In genomic region chr3L:8299224-8300130, dm6 we compare ENCODE assay signal across 5 fruit fly cellular contexts.
TF ChIP-seq lines count a peak whose summit lies in the region.

TSS of gene Arl5 (minus strand) at chr3L:8299839.
TSS of gene CG13671 (plus strand) at chr3L:8300064.

- peak; percentile 1 for TF ChIP-seq CTCF in whole organism, embryonic (GFP tag; optimal IDR thresholded peaks at IDR 0.05; lab: Kevin White, UChicago)

TF ChIP-seq in whole organism, adult, 20 proteins besides CTCF, POLR2A, EP300 and RAD21 (continues in another document):
- TF ChIP-seq ovo (GFP tag; optimal IDR thresholded peaks at IDR 0.05; lab: Kevin White, UChicago), result peak; percentile 83
- TF ChIP-seq CG14711 (tag; optimal IDR thresholded peaks at IDR 0.05; lab: Kevin White, UChicago), result peak; percentile 83
- TF ChIP-seq pad (GFP tag; optimal IDR thresholded peaks at IDR 0.05; lab: Kevin White, UChicago), result peak; percentile 100
- TF ChIP-seq Mnt (GFP tag; optimal IDR thresholded peaks at IDR 0.05; lab: Kevin White, UChicago), result peak; percentile 32
- peak; percentile 44 for TF ChIP-seq CG33017 (tag; optimal IDR thresholded peaks at IDR 0.05; lab: Kevin White, UChicago)
- TF ChIP-seq CG12768 (GFP tag; optimal IDR thresholded peaks at IDR 0.05; lab: Kevin White, UChicago), result peak; percentile 57
- TF ChIP-seq CG7101 (tag; optimal IDR thresholded peaks at IDR 0.05; lab: Kevin White, UChicago), result peak; percentile 80
- TF ChIP-seq CG11617 (GFP tag; optimal IDR thresholded peaks at IDR 0.05; lab: Kevin White, UChicago), result peak; percentile 82
- no peak for TF ChIP-seq CG5204 (GFP tag; optimal IDR thresholded peaks at IDR 0.05; lab: Kevin White, UChicago)
- no peak for TF ChIP-seq cnc (optimal IDR thresholded peaks at IDR 0.05; lab: Kevin White, UChicago)
- no peak for TF ChIP-seq Hr96 (GFP tag; optimal IDR thresholded peaks at IDR 0.05; lab: Kevin White, UChicago)
- no peak for TF ChIP-seq kay (GFP tag; lab: Kevin White, UChicago; ENCODE audit: borderline replicate concordance)
- TF ChIP-seq Clk (GFP tag; optimal IDR thresholded peaks at IDR 0.05; lab: Kevin White, UChicago), result peak; percentile 60
- TF ChIP-seq CG7045 (GFP tag; optimal IDR thresholded peaks at IDR 0.05; lab: Kevin White, UChicago), result peak; percentile 66
- peak; percentile 66 for TF ChIP-seq CG1620 (GFP tag; optimal IDR thresholded peaks at IDR 0.05; lab: Kevin White, UChicago)
- no peak for TF ChIP-seq toe (GFP tag; optimal IDR thresholded peaks at IDR 0.05; lab: Kevin White, UChicago)
- peak; percentile 84 for TF ChIP-seq bab1 (GFP tag; optimal IDR thresholded peaks at IDR 0.05; lab: Kevin White, UChicago)
- TF ChIP-seq Crg-1 (GFP tag; optimal IDR thresholded peaks at IDR 0.05; lab: Kevin White, UChicago), result peak; percentile 72

TF ChIP-seq in whole organism, embryonic, 481 proteins besides CTCF, POLR2A, EP300 and RAD21 (continues in another document):
- peak; percentile 79 for TF ChIP-seq dmrt11E (tag; optimal IDR thresholded peaks at IDR 0.05; lab: Kevin White, UChicago)
- TF ChIP-seq Hand (GFP tag; optimal IDR thresholded peaks at IDR 0.05; lab: Kevin White, UChicago), result no peak
- TF ChIP-seq Bgb (GFP tag; IDR thresholded peaks at IDR 0.05; lab: Robert Waterston, UW; ENCODE audit: partially characterized antibody), result peak; percentile 67
- no peak for TF ChIP-seq oc (tag; optimal IDR thresholded peaks at IDR 0.05; lab: Kevin White, UChicago)
- TF ChIP-seq Tbp (GFP tag; optimal IDR thresholded peaks at IDR 0.05; lab: Kevin White, UChicago), result no peak
- peak; percentile 65 for TF ChIP-seq ttk (GFP tag; IDR thresholded peaks at IDR 0.05; lab: Robert Waterston, UW)
- TF ChIP-seq Camta (GFP tag; optimal IDR thresholded peaks at IDR 0.05; lab: Kevin White, UChicago), result peak; percentile 47
- TF ChIP-seq CG10959 (GFP tag; IDR thresholded peaks at IDR 0.05; lab: Robert Waterston, UW), result peak; percentile 23; the same call in 1 of the 2 replicates
- peak; percentile 62 for TF ChIP-seq pzg (GFP tag; optimal IDR thresholded peaks at IDR 0.05; lab: Kevin White, UChicago)
- peak; percentile 73 for TF ChIP-seq Ssrp (tag; optimal IDR thresholded peaks at IDR 0.05; lab: Kevin White, UChicago)
- TF ChIP-seq CG5953 (GFP tag; IDR thresholded peaks at IDR 0.05; lab: Robert Waterston, UW), result no peak
- peak; percentile 75 for TF ChIP-seq Ada2b (GFP tag; IDR thresholded peaks at IDR 0.05; lab: Robert Waterston, UW)
- TF ChIP-seq h (optimal IDR thresholded peaks at IDR 0.05; lab: Kevin White, UChicago), result no peak
- TF ChIP-seq klu (GFP tag; IDR thresholded peaks at IDR 0.05; lab: Robert Waterston, UW), result peak; percentile 54; the same call in 1 of the 2 replicates
- TF ChIP-seq Lim3 (GFP tag; IDR thresholded peaks at IDR 0.05; lab: Robert Waterston, UW), result no peak
- peak; percentile 81 for TF ChIP-seq CG4820 (GFP tag; optimal IDR thresholded peaks at IDR 0.05; lab: Kevin White, UChicago)
- TF ChIP-seq gcm2 (GFP tag; optimal IDR thresholded peaks at IDR 0.05; lab: Kevin White, UChicago), result peak; percentile 47
- no peak for TF ChIP-seq lov (optimal IDR thresholded peaks at IDR 0.05; lab: Kevin White, UChicago)
- no peak for TF ChIP-seq lov (GFP tag; IDR thresholded peaks at IDR 0.05; lab: Robert Waterston, UW)

TF ChIP-seq in whole organism, prepupa, 60 proteins besides CTCF, POLR2A, EP300 and RAD21 (continues in another document):
- TF ChIP-seq Eip75B (GFP tag; optimal IDR thresholded peaks at IDR 0.05; lab: Kevin White, UChicago) (no peak), CG4318 (GFP tag; optimal IDR thresholded peaks at IDR 0.05; lab: Kevin White, UChicago) (no peak), Eip78C (GFP tag; lab: Kevin White, UChicago) (peak; percentile 91), CG16779 (tag; optimal IDR thresholded peaks at IDR 0.05; lab: Kevin White, UChicago) (no peak), achi (GFP tag; optimal IDR thresholded peaks at IDR 0.05; lab: Kevin White, UChicago) (peak; percentile 74), esn (GFP tag; optimal IDR thresholded peaks at IDR 0.05; lab: Kevin White, UChicago) (peak; percentile 83), salr (GFP tag; optimal IDR thresholded peaks at IDR 0.05; lab: Kevin White, UChicago) (peak in 1 of 2 experiments; percentile 71), CG3919 (GFP tag; optimal IDR thresholded peaks at IDR 0.05; lab: Kevin White, UChicago) (peak; percentile 80), vri (GFP tag; optimal IDR thresholded peaks at IDR 0.05; lab: Kevin White, UChicago) (peak; percentile 59), lz (GFP tag; optimal IDR thresholded peaks at IDR 0.05; lab: Kevin White, UChicago) (peak; percentile 79), Gug (GFP tag; IDR thresholded peaks at IDR 0.05; lab: Robert Waterston, UW) (peak; percentile 70), Hr39 (GFP tag; optimal IDR thresholded peaks at IDR 0.05; lab: Kevin White, UChicago) (peak; percentile 72), pdm3 (GFP tag; optimal IDR thresholded peaks at IDR 0.05; lab: Kevin White, UChicago) (no peak), dac (GFP tag; optimal IDR thresholded peaks at IDR 0.05; lab: Kevin White, UChicago) (peak; percentile 21), CG8319 (GFP tag; optimal IDR thresholded peaks at IDR 0.05; lab: Kevin White, UChicago) (peak; percentile 73), CG11294 (GFP tag; IDR thresholded peaks at IDR 0.05; lab: Robert Waterston, UW) (0 out of 2 replicates have a peak, but pooled peaks have one; percentile 48), Ets96B (tag; optimal IDR thresholded peaks at IDR 0.05; lab: Kevin White, UChicago) (peak; percentile 63), CG3032 (tag; optimal IDR thresholded peaks at IDR 0.05; lab: Kevin White, UChicago) (peak; percentile 51), fkh (GFP tag; optimal IDR thresholded peaks at IDR 0.05; lab: Kevin White, UChicago) (peak; percentile 92)

TF ChIP-seq in whole organism, pupa, 21 proteins besides CTCF, POLR2A, EP300 and RAD21:
- TF ChIP-seq CG10348 (GFP tag; IDR thresholded peaks at IDR 0.05; lab: Robert Waterston, UW), result no peak
- peak; percentile 58; the same call in 1 of the 2 replicates for TF ChIP-seq CG32121 (GFP tag; IDR thresholded peaks at IDR 0.05; lab: Robert Waterston, UW)
- TF ChIP-seq CG13204 (GFP tag; optimal IDR thresholded peaks at IDR 0.05; lab: Kevin White, UChicago), result no peak
- TF ChIP-seq CG8159 (tag; optimal IDR thresholded peaks at IDR 0.05; lab: Kevin White, UChicago), result peak; percentile 54
- no peak for TF ChIP-seq D1 (tag; optimal IDR thresholded peaks at IDR 0.05; lab: Kevin White, UChicago)
- peak; percentile 53 for TF ChIP-seq Snoo (tag; optimal IDR thresholded peaks at IDR 0.05; lab: Kevin White, UChicago)
- 0 out of 2 replicates have a peak, but pooled peaks have one; percentile 7 for TF ChIP-seq rn (GFP tag; IDR thresholded peaks at IDR 0.05; lab: Robert Waterston, UW)
- TF ChIP-seq CG4496 (GFP tag; IDR thresholded peaks at IDR 0.05; lab: Robert Waterston, UW), result peak; percentile 72; the same call in 1 of the 3 replicates
- TF ChIP-seq Ets98B (GFP tag; IDR thresholded peaks at IDR 0.05; lab: Robert Waterston, UW), result peak; percentile 59
- peak; percentile 68 for TF ChIP-seq CG17806 (tag; optimal IDR thresholded peaks at IDR 0.05; lab: Kevin White, UChicago)
- no peak for TF ChIP-seq CG14655 (GFP tag; optimal IDR thresholded peaks at IDR 0.05; lab: Kevin White, UChicago)
- TF ChIP-seq CG34367 (tag; optimal IDR thresholded peaks at IDR 0.05; lab: Kevin White, UChicago), result no peak
- peak; percentile 37 for TF ChIP-seq CG8301 (tag; optimal IDR thresholded peaks at IDR 0.05; lab: Kevin White, UChicago)
- peak; percentile 80 for TF ChIP-seq fd96Ca (GFP tag; IDR thresholded peaks at IDR 0.05; lab: Robert Waterston, UW)
- peak; percentile 41 for TF ChIP-seq CG9948 (tag; optimal IDR thresholded peaks at IDR 0.05; lab: Kevin White, UChicago)
- TF ChIP-seq EcR (GFP tag; optimal IDR thresholded peaks at IDR 0.05; lab: Kevin White, UChicago), result peak; percentile 5
- peak; percentile 39 for TF ChIP-seq CG15710 (tag; optimal IDR thresholded peaks at IDR 0.05; lab: Kevin White, UChicago)
- TF ChIP-seq CG12605 (GFP tag; IDR thresholded peaks at IDR 0.05; lab: Robert Waterston, UW), result peak; percentile 54
- TF ChIP-seq Pif1A (GFP tag; optimal IDR thresholded peaks at IDR 0.05; lab: Kevin White, UChicago), result no peak
- TF ChIP-seq Pif1B (GFP tag; optimal IDR thresholded peaks at IDR 0.05; lab: Kevin White, UChicago), result no peak
- TF ChIP-seq gl (tag; optimal IDR thresholded peaks at IDR 0.05; lab: Kevin White, UChicago), result no peak

TF ChIP-seq in whole organism, wandering third instar larva, 38 proteins besides CTCF, POLR2A, EP300 and RAD21 (continues in another document):
- TF ChIP-seq Vsx2 (GFP tag; optimal IDR thresholded peaks at IDR 0.05; lab: Kevin White, UChicago; ENCODE audit: partially characterized antibody) (peak; percentile 97), foxo (GFP tag; optimal IDR thresholded peaks at IDR 0.05; lab: Kevin White, UChicago) (peak in 1 of 2 experiments; percentile 93), Jra (GFP tag; optimal IDR thresholded peaks at IDR 0.05; lab: Kevin White, UChicago) (peak; percentile 88), rgr (GFP tag; optimal IDR thresholded peaks at IDR 0.05; lab: Kevin White, UChicago) (peak; percentile 89), dmrt93B (GFP tag; optimal IDR thresholded peaks at IDR 0.05; lab: Kevin White, UChicago) (no peak), brk (GFP tag; optimal IDR thresholded peaks at IDR 0.05; lab: Kevin White, UChicago) (peak; percentile 89), Sp1 (GFP tag; optimal IDR thresholded peaks at IDR 0.05; lab: Kevin White, UChicago) (peak; percentile 55), h (GFP tag; optimal IDR thresholded peaks at IDR 0.05; lab: Kevin White, UChicago) (peak; percentile 85), psq (GFP tag; optimal IDR thresholded peaks at IDR 0.05; lab: Kevin White, UChicago) (peak; percentile 82), dsf (GFP tag; optimal IDR thresholded peaks at IDR 0.05; lab: Kevin White, UChicago; ENCODE audit: borderline replicate concordance) (peak; percentile 79), CG32264 (GFP tag; optimal IDR thresholded peaks at IDR 0.05; lab: Kevin White, UChicago) (no peak), GATAd (GFP tag; optimal IDR thresholded peaks at IDR 0.05; lab: Kevin White, UChicago) (peak; percentile 47), tai (GFP tag; optimal IDR thresholded peaks at IDR 0.05; lab: Kevin White, UChicago) (no peak), OdsH (GFP tag; optimal IDR thresholded peaks at IDR 0.05; lab: Kevin White, UChicago) (peak; percentile 84), HLH106 (tag; optimal IDR thresholded peaks at IDR 0.05; lab: Kevin White, UChicago) (peak; percentile 59), Rel (GFP tag; optimal IDR thresholded peaks at IDR 0.05; lab: Kevin White, UChicago) (no peak), Rel (tag; optimal IDR thresholded peaks at IDR 0.05; lab: Kevin White, UChicago) (peak; percentile 55), Hnf4 (GFP tag; optimal IDR thresholded peaks at IDR 0.05; lab: Kevin White, UChicago) (peak; percentile 89), sv (GFP tag; optimal IDR thresholded peaks at IDR 0.05; lab: Kevin White, UChicago) (peak; percentile 80), ey (GFP tag; optimal IDR thresholded peaks at IDR 0.05; lab: Kevin White, UChicago) (peak; percentile 63), Hr83 (GFP tag; optimal IDR thresholded peaks at IDR 0.05; lab: Kevin White, UChicago; ENCODE audit: poor library complexity, severe bottlenecking) (peak; percentile 30), dl (GFP tag; optimal IDR thresholded peaks at IDR 0.05; lab: Kevin White, UChicago; ENCODE audit: insufficient read depth in 1 of 2, partially characterized antibody in 2 of 2) (no peak)
